Fruit fly (Drosophila melanogaster) whole organism, wandering third instar larva: ENCODE results near the gene Cds.

ENCODE experiments used
- GATAd ChIP-seq: sonication (Bioruptor generic); optimal IDR thresholded peaks from 2 replicates; lab custom pipeline; 2016; ENCODE audit warnings: missing biosample characterization, missing genetic modification characterization
- Mio ChIP-seq: sonication (Bioruptor generic); optimal IDR thresholded peaks from 2 replicates; lab custom pipeline; 2016; ENCODE audit warnings: missing biosample characterization, missing genetic modification characterization
- pan ChIP-seq: fragments of >200 bp; optimal IDR thresholded peaks from 2 replicates; lab custom pipeline; 2017

- TF ChIP-seq pan (lab: Kevin White, UChicago) (no peak), Mio (GFP tag; lab: Kevin White, UChicago) (no peak), GATAd (GFP tag; lab: Kevin White, UChicago) (no peak)
Measured at dm6 chr3L:8154544-8154943, 27.0 kb downstream of the Cds start.
